Worm (Caenorhabditis elegans): Measurements from ENCODE around the gene sra-38.

The sra-38 gene

DNA sequence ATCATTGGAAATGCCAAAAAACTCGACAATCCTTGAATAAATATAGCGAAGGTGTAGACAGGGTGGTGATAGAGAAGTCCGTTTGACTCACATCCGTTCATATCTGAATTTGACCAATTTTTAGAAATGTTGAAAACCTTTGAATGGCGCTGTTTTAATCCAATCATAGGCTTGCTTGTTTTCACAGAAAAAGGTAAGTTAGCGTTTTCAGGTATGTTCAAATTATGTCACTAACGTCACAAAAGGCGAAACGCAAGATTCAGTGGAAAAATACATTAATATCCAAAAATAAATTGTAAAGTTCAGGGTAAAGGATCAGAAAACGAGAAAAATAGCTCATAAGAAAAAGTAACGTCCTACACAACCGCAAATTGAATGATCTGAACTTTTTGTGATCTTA lies at the start of gene sra-38:
TSS of gene sra-38 (minus strand) at position 101 of the 400 bp plus-strand sequence.
- no peak for TF ChIP-seq nhr-84 (tag; optimal IDR thresholded peaks at IDR 0.05)
- no peak for TF ChIP-seq fkh-10 (GFP tag; optimal IDR thresholded peaks at IDR 0.05)
- TF ChIP-seq zag-1 (tag; optimal IDR thresholded peaks at IDR 0.05), result no peak
- TF ChIP-seq jun-1 (tag; optimal IDR thresholded peaks at IDR 0.05), result no peak
- TF ChIP-seq ama-1 (optimal IDR thresholded peaks at IDR 0.05), result no peak
- no peak for TF ChIP-seq pax-3 (tag; optimal IDR thresholded peaks at IDR 0.05)
- TF ChIP-seq swsn-7 (tag; optimal IDR thresholded peaks at IDR 0.05), result no peak

DNA sequence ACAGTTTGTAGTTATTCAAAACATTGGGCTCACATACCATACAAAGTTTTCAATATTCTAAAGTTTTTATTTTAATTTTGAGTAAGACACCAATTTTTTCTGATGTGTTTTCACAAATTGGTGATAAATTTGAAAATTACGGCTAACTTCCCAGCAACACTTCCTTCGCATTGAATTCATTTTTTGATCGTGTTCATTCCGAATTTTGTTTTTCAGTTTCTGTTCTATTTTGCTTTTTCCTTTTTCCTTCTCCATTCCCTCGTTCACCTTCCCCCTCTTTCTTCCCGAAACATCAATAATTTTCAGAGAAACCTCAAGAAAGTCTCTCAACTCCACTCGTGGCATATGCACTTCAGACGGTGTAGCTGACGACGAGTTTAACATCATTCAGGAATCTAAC lies 48.9 kb upstream of the sra-38 start, which contains the start of gene alg-1:
TSS of gene alg-1 (plus strand) at position 301 of the 400 bp plus-strand sequence.
- no peak for TF ChIP-seq fos-1 (tag; optimal IDR thresholded peaks at IDR 0.05)
- TF ChIP-seq lin-15B (tag; optimal IDR thresholded peaks at IDR 0.05), result no peak
- TF ChIP-seq grh-1 (GFP tag; IDR thresholded peaks at IDR 0.05), result no peak
- TF ChIP-seq tlp-1 (tag; optimal IDR thresholded peaks at IDR 0.05), result no peak
- TF ChIP-seq mep-1 (tag; optimal IDR thresholded peaks at IDR 0.05), result no peak
- TF ChIP-seq snpc-4 (tag; optimal IDR thresholded peaks at IDR 0.05), result no peak

ce11 chrX:13948167-13948566 lies 48.2 kb upstream of the sra-38 start:
- no peak for TF ChIP-seq swsn-7 (tag; optimal IDR thresholded peaks at IDR 0.05)
- no peak for TF ChIP-seq F16B12.6 (tag; optimal IDR thresholded peaks at IDR 0.05)
- TF ChIP-seq sup-37 (GFP tag; optimal IDR thresholded peaks at IDR 0.05), result no peak
- no peak for TF ChIP-seq nhr-20 (tag; optimal IDR thresholded peaks at IDR 0.05)
- TF ChIP-seq unc-130 (tag; optimal IDR thresholded peaks at IDR 0.05), result no peak
- TF ChIP-seq pqm-1 (tag; optimal IDR thresholded peaks at IDR 0.05), result no peak
- TF ChIP-seq lin-39 (tag; optimal IDR thresholded peaks at IDR 0.05), result no peak
- TF ChIP-seq ztf-11 (tag; optimal IDR thresholded peaks at IDR 0.05), result peak in 1 of 2 experiments; percentile 9
- TF ChIP-seq isw-1 (GFP tag; IDR thresholded peaks at IDR 0.05), result no peak
- no peak for TF ChIP-seq nhr-28 (tag; optimal IDR thresholded peaks at IDR 0.05)
- no peak for TF ChIP-seq lin-15B (tag; optimal IDR thresholded peaks at IDR 0.05)
- no peak for TF ChIP-seq ets-5 (GFP tag; IDR thresholded peaks at IDR 0.05)
- no peak for TF ChIP-seq ama-1 (optimal IDR thresholded peaks at IDR 0.05)
- no peak for TF ChIP-seq mep-1 (tag; optimal IDR thresholded peaks at IDR 0.05)
- TF ChIP-seq blmp-1 (tag; optimal IDR thresholded peaks at IDR 0.05), result no peak
- no peak for TF ChIP-seq pag-3 (tag; optimal IDR thresholded peaks at IDR 0.05; ENCODE audit: borderline replicate concordance, insufficient read depth)
- no peak for TF ChIP-seq tlp-1 (tag; optimal IDR thresholded peaks at IDR 0.05)
- no peak for TF ChIP-seq mab-9 (GFP tag; IDR thresholded peaks at IDR 0.05)
- TF ChIP-seq dsc-1 (tag; optimal IDR thresholded peaks at IDR 0.05), result peak; percentile 22
- TF ChIP-seq grh-1 (GFP tag; IDR thresholded peaks at IDR 0.05), result no peak
- no peak for TF ChIP-seq ceh-88 (GFP tag; IDR thresholded peaks at IDR 0.05)
- no peak for TF ChIP-seq unc-62 (GFP tag; optimal IDR thresholded peaks at IDR 0.05)
- peak in 1 of 3 experiments; percentile 1 for TF ChIP-seq ceh-82 (tag; optimal IDR thresholded peaks at IDR 0.05)
- TF ChIP-seq efl-1 (optimal IDR thresholded peaks at IDR 0.05), result no peak
- TF ChIP-seq efl-1 (GFP tag; optimal IDR thresholded peaks at IDR 0.05 in 1 of 2), result peak in 1 of 2 experiments; percentile 36
- TF ChIP-seq lin-13 (GFP tag; optimal IDR thresholded peaks at IDR 0.05), result no peak
- TF ChIP-seq snu-23 (GFP tag; optimal IDR thresholded peaks at IDR 0.05), result no peak
- no peak for TF ChIP-seq nhr-19 (GFP tag; conservative IDR thresholded peaks at IDR 0.05)
- peak; percentile 20 for TF ChIP-seq lin-14 (GFP tag; optimal IDR thresholded peaks at IDR 0.05)

DNA sequence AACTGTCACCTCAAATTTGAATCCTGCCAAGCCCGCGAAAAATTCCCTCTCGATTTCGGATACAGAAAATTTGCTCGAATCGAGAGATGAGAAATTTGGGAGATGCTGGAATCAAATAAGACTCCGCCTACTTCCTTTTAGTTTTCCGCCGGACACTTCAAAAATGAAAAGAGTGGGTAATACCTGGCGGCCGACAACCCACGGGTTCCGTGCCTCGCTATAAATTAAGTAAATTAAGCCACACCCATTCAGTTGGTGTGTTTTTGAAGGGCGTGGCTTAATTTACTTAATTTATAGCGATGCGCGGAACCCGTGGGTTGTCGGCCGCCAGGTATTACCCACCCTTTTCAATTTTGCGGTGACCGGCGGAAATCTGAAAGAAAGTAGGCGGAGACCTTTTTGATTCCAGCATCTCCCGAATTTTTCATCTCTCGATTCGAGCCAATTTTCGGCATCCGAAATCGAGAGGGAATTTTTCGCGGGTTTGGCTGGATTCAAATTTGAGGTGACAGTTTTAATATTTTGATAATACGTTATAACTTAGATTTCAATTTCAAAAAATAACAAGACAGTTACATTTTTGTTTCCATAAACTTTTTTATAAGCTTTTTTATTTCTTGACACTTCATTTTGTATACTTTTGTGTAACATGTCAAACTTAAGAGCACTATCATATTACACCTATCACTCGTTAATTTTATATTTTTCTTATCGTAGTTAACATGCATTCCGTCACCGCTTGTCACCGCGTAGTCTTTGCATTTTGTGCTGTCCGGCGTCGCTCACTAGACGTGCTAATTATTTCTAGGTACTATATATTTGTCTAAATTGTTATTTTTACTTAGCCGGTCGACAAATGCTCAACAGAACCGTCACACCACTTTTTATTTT lies 47.0 kb upstream of the sra-38 start:
- TF ChIP-seq unc-98 (GFP tag; IDR thresholded peaks at IDR 0.05) (no peak), elt-2 (tag; optimal IDR thresholded peaks at IDR 0.05) (peak; percentile 25)

All from whole organism, L1 larva.